Fruit fly (Drosophila melanogaster) whole organism, embryonic: Measurements from ENCODE around the gene Send2.

ENCODE experiments used
- ATbp ChIP-seq: fragments of 200-800 bp; sonication (Bioruptor generic); optimal IDR thresholded peaks from 2 replicates; lab custom pipeline; 2017; ENCODE audit warnings: missing biosample characterization, mild to moderate bottlenecking, missing genetic modification characterization, missing genetic modification reagents
- Antp ChIP-seq: fragments of 200-800 bp; sonication (Bioruptor generic); optimal IDR thresholded peaks from 3 replicates; lab custom pipeline; 2016; ENCODE audit warnings: missing biosample characterization, missing genetic modification characterization
- Bteb2 ChIP-seq: fragments of 200-800 bp; sonication (Bioruptor generic); optimal IDR thresholded peaks from 2 replicates; lab custom pipeline; 2016; ENCODE audit warnings: missing biosample characterization, missing genetic modification characterization
- CG10147 ChIP-seq: fragments of 200-800 bp; sonication (Bioruptor generic); optimal IDR thresholded peaks from 2 replicates; lab custom pipeline; 2019; ENCODE audit warnings: missing biosample characterization, mild to moderate bottlenecking, missing genetic modification characterization, moderate library complexity
- CG10431 ChIP-seq: fragments of 200-800 bp; sonication (Bioruptor generic); optimal IDR thresholded peaks from 3 replicates; lab custom pipeline; 2018; ENCODE audit warnings: missing biosample characterization, mild to moderate bottlenecking, missing genetic modification characterization
- CG14667 ChIP-seq: fragments of 200-800 bp; sonication (Bioruptor generic); IDR thresholded peaks from 2 replicates; pipeline ENCODE4 v1.3.6; 2022; ENCODE audit warnings: missing biosample characterization, missing genetic modification characterization
- CG15011 ChIP-seq: fragments of 200-800 bp; sonication (Bioruptor generic); optimal IDR thresholded peaks from 3 replicates; lab custom pipeline; 2018; ENCODE audit warnings: missing biosample characterization, mild to moderate bottlenecking, missing genetic modification characterization
- CG15601 ChIP-seq: fragments of 200-800 bp; sonication (Bioruptor generic); optimal IDR thresholded peaks from 3 replicates; lab custom pipeline; 2019; ENCODE audit warnings: missing biosample characterization, mild to moderate bottlenecking, missing genetic modification characterization, moderate library complexity
- CG15696 ChIP-seq: fragments of 200-800 bp; sonication (Bioruptor generic); optimal IDR thresholded peaks from 2 replicates; lab custom pipeline; 2019; ENCODE audit warnings: missing biosample characterization, mild to moderate bottlenecking, missing genetic modification characterization, moderate library complexity
- CG16863 ChIP-seq: fragments of 200-800 bp; sonication (Bioruptor generic); optimal IDR thresholded peaks from 3 replicates; lab custom pipeline; 2016; ENCODE audit warnings: missing biosample characterization, missing genetic modification characterization
- CG17359 ChIP-seq: fragments of 200-800 bp; sonication (Bioruptor generic); optimal IDR thresholded peaks from 3 replicates; lab custom pipeline; 2018; ENCODE audit warnings: missing biosample characterization, mild to moderate bottlenecking, missing genetic modification characterization, moderate library complexity
- CG18764 ChIP-seq: fragments of 200-800 bp; sonication (Bioruptor generic); optimal IDR thresholded peaks from 3 replicates; lab custom pipeline; 2016; ENCODE audit warnings: missing biosample characterization, missing genetic modification characterization
- CG2116 ChIP-seq: fragments of 200-800 bp; sonication (Bioruptor generic); optimal IDR thresholded peaks from 3 replicates; lab custom pipeline; 2018; ENCODE audit warnings: missing biosample characterization, mild to moderate bottlenecking, missing genetic modification characterization
- CG3838 ChIP-seq: fragments of 200-800 bp; sonication (Bioruptor generic); optimal IDR thresholded peaks from 3 replicates; lab custom pipeline; 2016; ENCODE audit warnings: missing biosample characterization, missing genetic modification characterization
- CG43689 ChIP-seq: fragments of 200-800 bp; sonication (Bioruptor generic); IDR thresholded peaks from 2 replicates; pipeline ENCODE4 v1.3.6; 2022; ENCODE audit warnings: missing biosample characterization, missing genetic modification characterization
- CG6272 ChIP-seq: fragments of 200-800 bp; sonication (Bioruptor generic); IDR thresholded peaks from 2 replicates; pipeline ENCODE4 v1.3.6; 2022; ENCODE audit warnings: missing biosample characterization, missing genetic modification characterization
- CG6654 ChIP-seq: fragments of 200-800 bp; sonication (Bioruptor generic); optimal IDR thresholded peaks from 2 replicates; lab custom pipeline; 2017; ENCODE audit warnings: missing biosample characterization, mild to moderate bottlenecking, missing genetic modification characterization
- CG7928 ChIP-seq: fragments of 200-800 bp; sonication (Bioruptor generic); optimal IDR thresholded peaks from 2 replicates; lab custom pipeline; 2017; ENCODE audit warnings: missing biosample characterization, mild to moderate bottlenecking, missing genetic modification characterization
- CG8359 ChIP-seq: fragments of 200-800 bp; sonication (Bioruptor generic); optimal IDR thresholded peaks from 2 replicates; lab custom pipeline; 2017; ENCODE audit warnings: missing biosample characterization, mild to moderate bottlenecking, missing genetic modification characterization, borderline replicate concordance
- CTCF ChIP-seq: fragments of 200-800 bp; sonication (Bioruptor generic); optimal IDR thresholded peaks from 2 replicates; lab custom pipeline; 2017; ENCODE audit warnings: missing biosample characterization, mild to moderate bottlenecking, missing genetic modification characterization, moderate library complexity
- Camta ChIP-seq: fragments of 200-800 bp; sonication (Bioruptor generic); optimal IDR thresholded peaks from 2 replicates; lab custom pipeline; 2016; ENCODE audit warnings: missing biosample characterization, missing genetic modification characterization
- Fer2 ChIP-seq: fragments of 200-800 bp; sonication (Bioruptor generic); optimal IDR thresholded peaks from 2 replicates; lab custom pipeline; 2018; ENCODE audit warnings: missing biosample characterization, mild to moderate bottlenecking, missing genetic modification characterization, moderate library complexity
- HHEX ChIP-seq: fragments of 200-800 bp; sonication (Bioruptor generic); optimal IDR thresholded peaks from 3 replicates; lab custom pipeline; 2017; ENCODE audit warnings: missing biosample characterization, mild to moderate bottlenecking, missing genetic modification characterization, missing genetic modification reagents
- Hr3 ChIP-seq: fragments of 200-800 bp; sonication (Bioruptor generic); optimal IDR thresholded peaks from 3 replicates; lab custom pipeline; 2016; ENCODE audit warnings: missing biosample characterization, missing genetic modification characterization
- Hr39 ChIP-seq: fragments of >200 bp; optimal IDR thresholded peaks from 2 replicates; lab custom pipeline; 2017
- Hr51 ChIP-seq, 2 experiments: fragments of 200-800 bp; sonication (Bioruptor generic); optimal IDR thresholded peaks; 2 replicates in 1 of 2; 3 replicates in 1 of 2; lab custom pipeline; 2016 to 2018; ENCODE audit warnings: missing biosample characterization in 2 of 2, missing genetic modification characterization in 2 of 2, mild to moderate bottlenecking in 1 of 2, moderate library complexity in 1 of 2
- NC2α ChIP-seq: fragments of 200-800 bp; sonication (Bioruptor generic); optimal IDR thresholded peaks from 2 replicates; lab custom pipeline; 2016; ENCODE audit warnings: missing biosample characterization, missing genetic modification characterization
- Nf-YA ChIP-seq: fragments of 200-800 bp; sonication (Bioruptor generic); IDR thresholded peaks from 2 replicates; pipeline ENCODE4 v1.3.6; 2022; ENCODE audit warnings: missing biosample characterization, missing genetic modification characterization
- PHDP ChIP-seq: fragments of 200-800 bp; sonication (Bioruptor generic); optimal IDR thresholded peaks from 3 replicates; lab custom pipeline; 2018; ENCODE audit warnings: missing biosample characterization, mild to moderate bottlenecking, missing genetic modification characterization, moderate library complexity
- Sry-δ ChIP-seq: fragments of 200-800 bp; sonication (Bioruptor generic); optimal IDR thresholded peaks from 2 replicates; lab custom pipeline; 2016; ENCODE audit warnings: missing biosample characterization, missing genetic modification characterization
- Xbp1 ChIP-seq: fragments of 200-800 bp; sonication (Bioruptor generic); optimal IDR thresholded peaks from 3 replicates; lab custom pipeline; 2016; ENCODE audit warnings: missing biosample characterization, mild to moderate bottlenecking, missing genetic modification characterization
- ac ChIP-seq: fragments of 200-800 bp; sonication (Bioruptor generic); optimal IDR thresholded peaks from 3 replicates; lab custom pipeline; 2017; ENCODE audit warnings: missing biosample characterization, mild to moderate bottlenecking, missing genetic modification characterization
- ase ChIP-seq: fragments of 200-800 bp; sonication (Bioruptor generic); IDR thresholded peaks from 3 replicates; pipeline ENCODE4 v1.3.6; 2022; ENCODE audit warnings: missing biosample characterization, missing genetic modification characterization
- br ChIP-seq: fragments of >200 bp; optimal IDR thresholded peaks from 2 replicates; lab custom pipeline; 2017
- cad ChIP-seq: fragments of >200 bp; optimal IDR thresholded peaks from 2 replicates; lab custom pipeline; 2017; ENCODE audit warnings: missing biosample characterization, missing genetic modification characterization
- cwo ChIP-seq: fragments of 200-800 bp; sonication (Bioruptor generic); optimal IDR thresholded peaks from 3 replicates; lab custom pipeline; 2017; ENCODE audit warnings: missing biosample characterization, missing genetic modification characterization, mild to moderate bottlenecking, moderate library complexity, missing genetic modification reagents
- disco-r ChIP-seq: fragments of 200-800 bp; sonication (Bioruptor generic); optimal IDR thresholded peaks from 2 replicates; lab custom pipeline; 2016; ENCODE audit warnings: missing biosample characterization, missing genetic modification characterization
- ftz-f1 ChIP-seq: fragments of 200-800 bp; sonication (Bioruptor generic); optimal IDR thresholded peaks from 2 replicates; lab custom pipeline; 2016; ENCODE audit warnings: missing biosample characterization, missing genetic modification characterization
- h ChIP-seq: fragments of >200 bp; optimal IDR thresholded peaks from 2 replicates; lab custom pipeline; 2017
- jing ChIP-seq: fragments of 200-800 bp; sonication (Bioruptor generic); optimal IDR thresholded peaks from 2 replicates; lab custom pipeline; 2018; ENCODE audit warnings: missing biosample characterization, mild to moderate bottlenecking, missing genetic modification characterization
- knrl ChIP-seq: fragments of 200-800 bp; sonication (Bioruptor generic); IDR thresholded peaks from 3 replicates; pipeline ENCODE4 v1.3.6; 2022; ENCODE audit warnings: missing biosample characterization, missing genetic modification characterization; ENCODE audit not compliant: partially characterized antibody
- lola ChIP-seq, 3 experiments: fragments of >200 bp in 2 of 3; fragments of 200-800 bp in 1 of 3; sonication (Bioruptor generic) in 1 of 3; optimal IDR thresholded peaks; 2 replicates each; lab custom pipeline; 2017 to 2019; ENCODE audit warnings: missing biosample characterization in 3 of 3, missing genetic modification characterization in 3 of 3, mild to moderate bottlenecking in 1 of 3, moderate library complexity in 1 of 3
- mirr ChIP-seq: fragments of 200-800 bp; sonication (Bioruptor generic); optimal IDR thresholded peaks from 3 replicates; lab custom pipeline; 2018; ENCODE audit warnings: missing biosample characterization, mild to moderate bottlenecking, missing genetic modification characterization
- nom ChIP-seq: fragments of 200-800 bp; sonication (Bioruptor generic); optimal IDR thresholded peaks from 2 replicates; lab custom pipeline; 2017; ENCODE audit warnings: missing biosample characterization, missing genetic modification characterization, mild to moderate bottlenecking, moderate library complexity, missing genetic modification reagents
- org-1 ChIP-seq: fragments of 200-800 bp; sonication (Bioruptor generic); optimal IDR thresholded peaks from 2 replicates; lab custom pipeline; 2017; ENCODE audit warnings: missing biosample characterization, missing genetic modification characterization
- repo ChIP-seq: fragments of 200-800 bp; sonication (Bioruptor generic); optimal IDR thresholded peaks from 2 replicates; lab custom pipeline; 2016; ENCODE audit warnings: missing biosample characterization, missing genetic modification characterization
- scrt ChIP-seq: fragments of 200-800 bp; sonication (Bioruptor generic); optimal IDR thresholded peaks from 2 replicates; lab custom pipeline; 2018; ENCODE audit warnings: missing biosample characterization, mild to moderate bottlenecking, missing genetic modification characterization, moderate library complexity
- shn ChIP-seq: fragments of 200-800 bp; sonication (Bioruptor generic); optimal IDR thresholded peaks from 3 replicates; lab custom pipeline; 2016; ENCODE audit warnings: missing biosample characterization, missing genetic modification characterization
- tna ChIP-seq: fragments of 200-800 bp; sonication (Bioruptor generic); IDR thresholded peaks from 2 replicates; pipeline ENCODE4 v1.3.6; 2022; ENCODE audit warnings: missing biosample characterization, missing genetic modification characterization; ENCODE audit not compliant: partially characterized antibody
- tup ChIP-seq: fragments of 200-800 bp; sonication (Bioruptor generic); optimal IDR thresholded peaks from 2 replicates; lab custom pipeline; 2016; ENCODE audit warnings: missing biosample characterization, mild to moderate bottlenecking, missing genetic modification characterization, moderate library complexity
- vvl ChIP-seq: fragments of 200-800 bp; sonication (Bioruptor generic); IDR thresholded peaks from 2 replicates; pipeline ENCODE4 v1.3.6; 2022; ENCODE audit warnings: missing biosample characterization, missing genetic modification characterization
- zfh2 ChIP-seq: fragments of 200-800 bp; sonication (Bioruptor generic); optimal IDR thresholded peaks from 2 replicates; lab custom pipeline; 2016; ENCODE audit warnings: missing biosample characterization, missing genetic modification characterization

The Send2 gene

dm6 chr2L:14361736-14362180, 15.3 kb upstream of the Send2 start, which contains the start of gene spel1 (continued):
- TF ChIP-seq CG10147 (GFP tag; lab: Kevin White, UChicago), result peak; percentile 73
- TF ChIP-seq tna (GFP tag; lab: Robert Waterston, UW), result no peak
- peak; percentile 70 for TF ChIP-seq CG14667 (GFP tag; lab: Robert Waterston, UW)
- TF ChIP-seq CG2116, result peak; percentile 48
- TF ChIP-seq ac (GFP tag; lab: Kevin White, UChicago), result no peak
- TF ChIP-seq zfh2 (GFP tag; lab: Kevin White, UChicago), result peak; percentile 33
- TF ChIP-seq repo (GFP tag; lab: Kevin White, UChicago), result no peak
- TF ChIP-seq cad (GFP tag; lab: Kevin White, UChicago), result no peak
- TF ChIP-seq tup, result no peak
- TF ChIP-seq ATbp (GFP tag; lab: Kevin White, UChicago), result peak; percentile 59
- peak; percentile 2 for TF ChIP-seq Bteb2 (GFP tag; lab: Kevin White, UChicago)
- peak; percentile 85 for TF ChIP-seq CG17359
- TF ChIP-seq Hr3 (GFP tag; lab: Kevin White, UChicago), result peak; percentile 81
- TF ChIP-seq shn (GFP tag; lab: Kevin White, UChicago), result no peak
- TF ChIP-seq Hr51 (GFP tag; optimal IDR thresholded peaks at IDR 0.05; lab: Kevin White, UChicago), result peak; percentile 31 to 89
- TF ChIP-seq nom (GFP tag; lab: Kevin White, UChicago), result peak; percentile 36
- no peak for TF ChIP-seq Nf-YA (GFP tag; lab: Robert Waterston, UW)
- TF ChIP-seq org-1, result no peak
- TF ChIP-seq br (lab: Kevin White, UChicago), result no peak
- peak; percentile 58 for TF ChIP-seq CG15011 (GFP tag; lab: Kevin White, UChicago)
- TF ChIP-seq lola (GFP tag; optimal IDR thresholded peaks at IDR 0.05; lab: Kevin White, UChicago), result peak in 1 of 3 experiments; percentile 82
- no peak for TF ChIP-seq CG8359
- TF ChIP-seq NC2α (GFP tag; lab: Kevin White, UChicago), result no peak
- TF ChIP-seq CG3838 (GFP tag; lab: Kevin White, UChicago), result peak; percentile 8
- TF ChIP-seq Fer2 (tag; lab: Kevin White, UChicago), result peak; percentile 36
- TF ChIP-seq CTCF (GFP tag; lab: Kevin White, UChicago), result no peak
- no peak for TF ChIP-seq CG16863 (GFP tag; lab: Kevin White, UChicago)
- TF ChIP-seq Antp, result no peak
- TF ChIP-seq Sry-δ, result peak; percentile 8
- no peak for TF ChIP-seq CG7928 (GFP tag; lab: Kevin White, UChicago)
- TF ChIP-seq HHEX (GFP tag; lab: Kevin White, UChicago), result peak; percentile 25
- peak; percentile 91 for TF ChIP-seq vvl (GFP tag; lab: Robert Waterston, UW)
- peak; percentile 63 for TF ChIP-seq CG6272 (GFP tag; lab: Robert Waterston, UW)
- no peak for TF ChIP-seq knrl (GFP tag; lab: Robert Waterston, UW)
- no peak for TF ChIP-seq jing (GFP tag; lab: Kevin White, UChicago)
- no peak for TF ChIP-seq mirr (GFP tag; lab: Kevin White, UChicago)
- TF ChIP-seq Hr39 (lab: Kevin White, UChicago), result no peak
- peak; percentile 80 for TF ChIP-seq Xbp1
- no peak for TF ChIP-seq CG10431 (GFP tag; lab: Kevin White, UChicago)
- TF ChIP-seq CG6654 (GFP tag; lab: Kevin White, UChicago), result no peak
- peak; percentile 65 for TF ChIP-seq CG18764 (GFP tag; lab: Kevin White, UChicago)
- TF ChIP-seq CG43689, result no peak
- TF ChIP-seq Camta (GFP tag; lab: Kevin White, UChicago), result no peak
- TF ChIP-seq ftz-f1 (GFP tag; lab: Kevin White, UChicago), result no peak
- TF ChIP-seq CG15601 (tag; lab: Kevin White, UChicago), result peak; percentile 58
- peak; percentile 91 for TF ChIP-seq PHDP
- no peak for TF ChIP-seq disco-r (GFP tag; lab: Kevin White, UChicago)
- TF ChIP-seq h (lab: Kevin White, UChicago), result no peak
- TF ChIP-seq cwo (GFP tag; lab: Kevin White, UChicago), result peak; percentile 53
- peak; percentile 68 for TF ChIP-seq CG15696 (tag; lab: Kevin White, UChicago)
- peak; percentile 54 for TF ChIP-seq scrt (GFP tag; lab: Kevin White, UChicago)
- peak; percentile 58 for TF ChIP-seq ase (GFP tag; lab: Robert Waterston, UW)
